Worm (Caenorhabditis elegans) whole organism, L1 larva: ENCODE results near the gene R13H4.2.
A peak's percentile ranks its signal among the peaks of the same experiment; 100 is the strongest.

Experiments used
- C04F5.9 ChIP-seq: sonication (generic microtip); optimal IDR thresholded peaks from 2 replicates; lab custom pipeline; 2016; ENCODE audit warnings: missing genetic modification characterization, missing compliant biosample characterization
- C16A3.4 ChIP-seq: fragments of 150-350 bp; optimal IDR thresholded peaks from 2 replicates; lab custom pipeline; 2014; ENCODE audit warnings: missing biosample characterization, missing genetic modification characterization
- C34B4.2 ChIP-seq: sonication (generic microtip); optimal IDR thresholded peaks from 2 replicates; lab custom pipeline; 2017; ENCODE audit warnings: mild to moderate bottlenecking, missing genetic modification characterization, missing compliant biosample characterization
- Y116A8C.19 ChIP-seq: sonication (generic microtip); optimal IDR thresholded peaks from 2 replicates; lab custom pipeline; 2016; ENCODE audit warnings: missing compliant biosample characterization, missing genetic modification characterization, borderline replicate concordance
- aha-1 ChIP-seq: fragments of 150-350 bp; optimal IDR thresholded peaks from 2 replicates; lab custom pipeline; 2014; ENCODE audit warnings: missing biosample characterization, missing genetic modification characterization
- ama-1 ChIP-seq: fragments of 150-350 bp; optimal IDR thresholded peaks from 2 replicates; lab custom pipeline; 2014
- ceh-82 ChIP-seq, 3 experiments: fragments of 150-350 bp in 1 of 3; sonication (generic microtip) in 2 of 3; optimal IDR thresholded peaks; 2 replicates each; lab custom pipeline; 2014 to 2017; ENCODE audit warnings: missing biosample characterization in 3 of 3, missing genetic modification characterization in 3 of 3
- ces-1 ChIP-seq: fragments of 150-350 bp; optimal IDR thresholded peaks from 2 replicates; lab custom pipeline; 2014; ENCODE audit warnings: missing biosample characterization, missing genetic modification reagents, missing genetic modification characterization
- dpl-1 ChIP-seq, 3 experiments: fragments of 150-350 bp in 2 of 3; sonication (generic microtip) in 1 of 3; optimal IDR thresholded peaks; 2 replicates each; lab custom pipeline; 2014 to 2017; ENCODE audit warnings: missing biosample characterization in 3 of 3, missing genetic modification characterization in 3 of 3, missing genetic modification reagents in 3 of 3
- efl-3 ChIP-seq: fragments of 200-800 bp; sonication (Bioruptor generic); optimal IDR thresholded peaks from 2 replicates; lab custom pipeline; 2018; ENCODE audit warnings: mild to moderate bottlenecking, missing genetic modification characterization, missing compliant biosample characterization
- egl-13 ChIP-seq: sonication (generic microtip); optimal IDR thresholded peaks from 2 replicates; lab custom pipeline; 2016; ENCODE audit warnings: missing genotype, missing genetic modification reagents, missing genetic modification characterization, missing compliant biosample characterization
- ets-5 ChIP-seq: fragments of 200-800 bp; sonication (Bioruptor generic); IDR thresholded peaks from 2 replicates; pipeline ENCODE4 v1.3.6; 2022; ENCODE audit warnings: missing genetic modification characterization, missing compliant biosample characterization
- fkh-10 ChIP-seq: sonication (generic microtip); optimal IDR thresholded peaks from 2 replicates; lab custom pipeline; 2017; ENCODE audit warnings: missing biosample characterization, missing genetic modification reagents, missing genetic modification characterization
- fkh-4 ChIP-seq: sonication (generic microtip); optimal IDR thresholded peaks from 2 replicates; lab custom pipeline; 2016; ENCODE audit warnings: missing compliant biosample characterization, missing genetic modification characterization, borderline replicate concordance
- fkh-8 ChIP-seq: sonication (generic microtip); optimal IDR thresholded peaks from 2 replicates; lab custom pipeline; 2016; ENCODE audit warnings: mild to moderate bottlenecking, missing genetic modification characterization, missing compliant biosample characterization
- fos-1 ChIP-seq: fragments of 150-350 bp; optimal IDR thresholded peaks from 2 replicates; lab custom pipeline; 2014; ENCODE audit warnings: missing biosample characterization, missing genetic modification characterization
- grh-1 ChIP-seq: fragments of 200-800 bp; sonication (Bioruptor generic); IDR thresholded peaks from 2 replicates; pipeline ENCODE4 v1.3.6; 2022; ENCODE audit warnings: missing genetic modification reagents, missing genetic modification characterization, missing compliant biosample characterization
- hlh-17 ChIP-seq: fragments of 200-800 bp; sonication (Bioruptor generic); optimal IDR thresholded peaks from 2 replicates; lab custom pipeline; 2018; ENCODE audit warnings: missing genetic modification characterization, mild to moderate bottlenecking, missing compliant biosample characterization, moderate library complexity, borderline replicate concordance
- hlh-4 ChIP-seq: sonication (generic microtip); optimal IDR thresholded peaks from 2 replicates; lab custom pipeline; 2016; ENCODE audit warnings: mild to moderate bottlenecking, missing genetic modification characterization, missing compliant biosample characterization
- hpl-2 ChIP-seq: fragments of 150-350 bp; optimal IDR thresholded peaks from 2 replicates; lab custom pipeline; 2014; ENCODE audit warnings: missing biosample characterization, missing genetic modification reagents, missing genetic modification characterization
- isw-1 ChIP-seq: fragments of 200-800 bp; sonication (Bioruptor generic); IDR thresholded peaks from 2 replicates; pipeline ENCODE4 v1.3.6; 2022; ENCODE audit warnings: missing genetic modification characterization, missing compliant biosample characterization
- jun-1 ChIP-seq: fragments of 150-350 bp; optimal IDR thresholded peaks from 2 replicates; lab custom pipeline; 2014; ENCODE audit warnings: missing biosample characterization, missing genetic modification reagents, missing genetic modification characterization
- lin-14 ChIP-seq: fragments of 200-800 bp; sonication (Bioruptor generic); optimal IDR thresholded peaks from 2 replicates; lab custom pipeline; 2018; ENCODE audit warnings: mild to moderate bottlenecking, missing genetic modification characterization, moderate library complexity, missing compliant biosample characterization
- lin-35 ChIP-seq, 2 experiments: fragments of 150-350 bp; optimal IDR thresholded peaks; 2 replicates each; lab custom pipeline; 2014; ENCODE audit warnings: missing biosample characterization in 2 of 2, missing genetic modification characterization in 2 of 2, missing genetic modification reagents in 2 of 2
- lir-3 ChIP-seq: sonication (generic microtip); optimal IDR thresholded peaks from 2 replicates; lab custom pipeline; 2016; ENCODE audit warnings: mild to moderate bottlenecking, missing genetic modification characterization, moderate library complexity, missing compliant biosample characterization; ENCODE audit not compliant: poor library complexity
- mab-9 ChIP-seq: fragments of 200-800 bp; sonication (Bioruptor generic); IDR thresholded peaks from 2 replicates; pipeline ENCODE4 v1.3.6; 2022; ENCODE audit warnings: missing genetic modification reagents, missing genetic modification characterization, missing compliant biosample characterization
- mef-2 ChIP-seq: fragments of 150-350 bp; optimal IDR thresholded peaks from 2 replicates; lab custom pipeline; 2014; ENCODE audit warnings: missing biosample characterization, missing genetic modification characterization
- nhr-19 ChIP-seq: fragments of 200-800 bp; sonication (Bioruptor generic); conservative IDR thresholded peaks from 2 replicates; pipeline ENCODE4 v1.3.6; 2022; ENCODE audit warnings: missing genetic modification characterization, missing compliant biosample characterization
- nhr-20 ChIP-seq: sonication (generic microtip); optimal IDR thresholded peaks from 2 replicates; lab custom pipeline; 2016; ENCODE audit warnings: mild to moderate bottlenecking, missing genetic modification characterization, missing compliant biosample characterization
- nhr-237 ChIP-seq: fragments of 150-350 bp; optimal IDR thresholded peaks from 2 replicates; lab custom pipeline; 2014; ENCODE audit warnings: missing biosample characterization, missing genetic modification characterization
- nhr-47 ChIP-seq: sonication (generic microtip); optimal IDR thresholded peaks from 2 replicates; lab custom pipeline; 2016; ENCODE audit warnings: mild to moderate bottlenecking, missing genetic modification characterization, moderate library complexity, missing compliant biosample characterization
- nhr-71 ChIP-seq: sonication (generic microtip); optimal IDR thresholded peaks from 2 replicates; lab custom pipeline; 2016; ENCODE audit warnings: mild to moderate bottlenecking, missing genetic modification characterization, moderate library complexity, missing compliant biosample characterization
- nhr-77 ChIP-seq: fragments of 150-350 bp; optimal IDR thresholded peaks from 2 replicates; lab custom pipeline; 2014; ENCODE audit warnings: missing biosample characterization, missing genetic modification characterization
- nhr-84 ChIP-seq: sonication (generic microtip); optimal IDR thresholded peaks from 2 replicates; lab custom pipeline; 2017; ENCODE audit warnings: missing biosample characterization, missing genetic modification characterization
- pag-3 ChIP-seq: sonication (generic microtip); optimal IDR thresholded peaks from 2 replicates; lab custom pipeline; 2017; ENCODE audit warnings: missing genetic modification characterization, mild to moderate bottlenecking, missing compliant biosample characterization, antibody characterized with exemption, borderline replicate concordance; ENCODE audit not compliant: insufficient read depth
- pqm-1 ChIP-seq: sonication (generic microtip); optimal IDR thresholded peaks from 3 replicates; lab custom pipeline; 2017; ENCODE audit warnings: missing biosample characterization, missing genetic modification characterization
- skn-1 ChIP-seq: fragments of 150-350 bp; optimal IDR thresholded peaks from 2 replicates; lab custom pipeline; 2014; ENCODE audit warnings: missing biosample characterization, missing genetic modification characterization
- snu-23 ChIP-seq: sonication (generic microtip); optimal IDR thresholded peaks from 2 replicates; lab custom pipeline; 2016; ENCODE audit warnings: missing genetic modification characterization, missing compliant biosample characterization
- sptf-1 ChIP-seq: fragments of 150-350 bp; optimal IDR thresholded peaks from 2 replicates; lab custom pipeline; 2014; ENCODE audit warnings: missing biosample characterization, missing genetic modification characterization
- sup-37 ChIP-seq: fragments of 200-800 bp; sonication (Bioruptor generic); optimal IDR thresholded peaks from 2 replicates; lab custom pipeline; 2018; ENCODE audit warnings: mild to moderate bottlenecking, missing genetic modification characterization, missing compliant biosample characterization
- swsn-7 ChIP-seq: sonication (generic microtip); optimal IDR thresholded peaks from 2 replicates; lab custom pipeline; 2016; ENCODE audit warnings: missing genetic modification characterization, missing compliant biosample characterization
- tbx-2 ChIP-seq: sonication (generic microtip); optimal IDR thresholded peaks from 2 replicates; lab custom pipeline; 2016; ENCODE audit warnings: missing genetic modification characterization, missing compliant biosample characterization
- tlp-1 ChIP-seq: fragments of 150-350 bp; optimal IDR thresholded peaks from 2 replicates; lab custom pipeline; 2014; ENCODE audit warnings: missing biosample characterization, missing genetic modification characterization
- unc-30 ChIP-seq: sonication (generic microtip); optimal IDR thresholded peaks from 2 replicates; lab custom pipeline; 2017; ENCODE audit warnings: missing biosample characterization, missing genetic modification characterization
- unc-86 ChIP-seq: sonication (generic microtip); optimal IDR thresholded peaks from 2 replicates; lab custom pipeline; 2016; ENCODE audit warnings: missing genetic modification characterization, missing compliant biosample characterization
- unc-98 ChIP-seq: fragments of 200-800 bp; sonication (Bioruptor generic); IDR thresholded peaks from 2 replicates; pipeline ENCODE4 v1.3.6; 2022; ENCODE audit warnings: missing genetic modification characterization, missing compliant biosample characterization
- vab-15 ChIP-seq: sonication (generic microtip); optimal IDR thresholded peaks from 2 replicates; lab custom pipeline; 2017; ENCODE audit warnings: missing genotype, mild to moderate bottlenecking, missing genetic modification characterization, missing compliant biosample characterization
- zag-1 ChIP-seq: fragments of 150-350 bp; optimal IDR thresholded peaks from 2 replicates; lab custom pipeline; 2014; ENCODE audit warnings: missing biosample characterization, missing genetic modification characterization
- zip-4 ChIP-seq: fragments of 200-800 bp; sonication (Bioruptor generic); optimal IDR thresholded peaks from 2 replicates; lab custom pipeline; 2018; ENCODE audit warnings: mild to moderate bottlenecking, missing genetic modification characterization, moderate library complexity, missing compliant biosample characterization
- ztf-11 ChIP-seq, 2 experiments: sonication (generic microtip); optimal IDR thresholded peaks; 2 replicates each; lab custom pipeline; 2016 to 2017; ENCODE audit warnings: missing genetic modification characterization in 2 of 2, missing biosample characterization in 1 of 2, missing compliant biosample characterization in 1 of 2
- ztf-4 ChIP-seq: fragments of 150-350 bp; optimal IDR thresholded peaks from 2 replicates; lab custom pipeline; 2014; ENCODE audit warnings: missing biosample characterization, missing genetic modification characterization

R13H4.2 gene

ce11 chrV:11802508-11802907, 33.7 kb upstream of the R13H4.2 start (continued):
- TF ChIP-seq swsn-7 (tag; lab: Kevin White, UChicago): peak; percentile 19
- no peak for TF ChIP-seq mef-2
- TF ChIP-seq fos-1 (tag; lab: Kevin White, UChicago): no peak
- peak; percentile 77 for TF ChIP-seq snu-23 (GFP tag; lab: Kevin White, UChicago)
- no peak for TF ChIP-seq aha-1 (tag; lab: Kevin White, UChicago)
- no peak for TF ChIP-seq ets-5 (GFP tag; lab: Robert Waterston, UW)
- no peak for TF ChIP-seq hlh-17
- no peak for TF ChIP-seq unc-98 (GFP tag; lab: Robert Waterston, UW)
- no peak for TF ChIP-seq nhr-237
- no peak for TF ChIP-seq Y116A8C.19 (tag; lab: Kevin White, UChicago)
- TF ChIP-seq nhr-77 (tag; lab: Kevin White, UChicago): peak; percentile 45
- no peak for TF ChIP-seq sup-37 (GFP tag; lab: Kevin White, UChicago)
- TF ChIP-seq nhr-47: peak; percentile 73
- TF ChIP-seq egl-13 (tag; lab: Kevin White, UChicago): no peak
- no peak for TF ChIP-seq tlp-1 (tag; lab: Kevin White, UChicago)
- TF ChIP-seq C16A3.4 (tag; lab: Kevin White, UChicago): peak; percentile 48
- no peak for TF ChIP-seq ces-1
- TF ChIP-seq C04F5.9: no peak
- peak; percentile 27 for TF ChIP-seq jun-1
- TF ChIP-seq lin-35 (GFP tag; optimal IDR thresholded peaks at IDR 0.05; lab: Kevin White, UChicago): peak in 1 of 2 experiments; percentile 69
- peak in 1 of 3 experiments; percentile 22 for TF ChIP-seq dpl-1 (GFP tag; optimal IDR thresholded peaks at IDR 0.05; lab: Kevin White, UChicago)
- no peak for TF ChIP-seq ama-1 (lab: Kevin White, UChicago)
- TF ChIP-seq C34B4.2: no peak
- no peak for TF ChIP-seq vab-15 (tag; lab: Kevin White, UChicago)
- TF ChIP-seq fkh-4: no peak
- no peak for TF ChIP-seq zip-4 (GFP tag; lab: Kevin White, UChicago)
- TF ChIP-seq mab-9: no peak
- TF ChIP-seq grh-1: peak; percentile 86
- TF ChIP-seq zag-1 (tag; lab: Kevin White, UChicago): no peak
- TF ChIP-seq ztf-11 (tag; optimal IDR thresholded peaks at IDR 0.05; lab: Kevin White, UChicago): no peak
- peak; percentile 91 for TF ChIP-seq nhr-71
- TF ChIP-seq hpl-2 (GFP tag; lab: Kevin White, UChicago): no peak
- TF ChIP-seq skn-1 (tag; lab: Kevin White, UChicago): no peak
- no peak for TF ChIP-seq fkh-8 (tag; lab: Kevin White, UChicago)
- TF ChIP-seq pqm-1: no peak
- TF ChIP-seq unc-86: no peak
- peak; percentile 84 for TF ChIP-seq tbx-2
- no peak for TF ChIP-seq efl-3 (GFP tag; lab: Kevin White, UChicago)
- TF ChIP-seq nhr-20 (tag; lab: Kevin White, UChicago): peak; percentile 95
- TF ChIP-seq nhr-84 (tag; lab: Kevin White, UChicago): no peak
- no peak for TF ChIP-seq fkh-10 (GFP tag; lab: Kevin White, UChicago)
- peak; percentile 89 for TF ChIP-seq lin-14 (GFP tag; lab: Kevin White, UChicago)
- no peak for TF ChIP-seq hlh-4 (tag; lab: Kevin White, UChicago)
- TF ChIP-seq isw-1 (GFP tag; lab: Robert Waterston, UW): no peak
- no peak for TF ChIP-seq ceh-82 (tag; optimal IDR thresholded peaks at IDR 0.05; lab: Kevin White, UChicago)
- no peak for TF ChIP-seq sptf-1 (tag; lab: Kevin White, UChicago)
- TF ChIP-seq pag-3 (tag; lab: Kevin White, UChicago): no peak
- no peak for TF ChIP-seq lir-3 (tag; lab: Kevin White, UChicago)
- TF ChIP-seq nhr-19 (GFP tag; lab: Robert Waterston, UW): peak; percentile 81
- no peak for TF ChIP-seq unc-30 (tag; lab: Kevin White, UChicago)
- peak; percentile 55 for TF ChIP-seq ztf-4
- TF ChIP-seq, all 84 proteins: peak for 27
